Worm (Caenorhabditis elegans): ENCODE measurements around the gene gex-3.
A peak's percentile ranks its signal among the peaks of the same experiment; 100 is the strongest.

gex-3 gene

DNA sequence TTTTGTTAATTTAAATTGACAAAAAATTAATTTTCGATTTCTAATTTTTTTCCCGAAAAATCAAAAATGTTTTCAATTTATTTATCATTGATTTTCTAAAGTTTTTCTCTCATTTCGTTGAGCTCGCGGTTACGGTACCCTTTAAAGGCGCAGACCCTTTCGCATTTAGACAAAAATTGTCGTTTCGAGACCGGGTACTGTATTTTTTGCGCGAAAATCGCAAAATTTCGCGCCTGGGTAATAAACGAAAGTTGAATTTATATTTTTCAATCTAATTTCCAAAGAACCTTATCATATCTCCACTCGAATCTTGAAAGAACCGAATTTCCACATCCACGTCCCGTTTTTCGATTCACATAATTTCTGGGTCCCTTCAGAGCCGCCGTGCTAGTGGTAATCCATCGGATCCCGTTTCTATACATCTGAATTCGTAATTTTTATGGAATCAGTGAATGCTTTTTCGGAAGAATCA is 41.3 kb downstream of the gex-3 start, which contains the start of gene C25G4.3:
C25G4.3 (minus strand) TSS at position 422 of the 472 bp plus-strand sequence.
- TF ChIP-seq lir-3 (tag; optimal IDR thresholded peaks at IDR 0.05; ENCODE audit: poor library complexity) (no peak), unc-62 (GFP tag; optimal IDR thresholded peaks at IDR 0.05) (no peak)

DNA sequence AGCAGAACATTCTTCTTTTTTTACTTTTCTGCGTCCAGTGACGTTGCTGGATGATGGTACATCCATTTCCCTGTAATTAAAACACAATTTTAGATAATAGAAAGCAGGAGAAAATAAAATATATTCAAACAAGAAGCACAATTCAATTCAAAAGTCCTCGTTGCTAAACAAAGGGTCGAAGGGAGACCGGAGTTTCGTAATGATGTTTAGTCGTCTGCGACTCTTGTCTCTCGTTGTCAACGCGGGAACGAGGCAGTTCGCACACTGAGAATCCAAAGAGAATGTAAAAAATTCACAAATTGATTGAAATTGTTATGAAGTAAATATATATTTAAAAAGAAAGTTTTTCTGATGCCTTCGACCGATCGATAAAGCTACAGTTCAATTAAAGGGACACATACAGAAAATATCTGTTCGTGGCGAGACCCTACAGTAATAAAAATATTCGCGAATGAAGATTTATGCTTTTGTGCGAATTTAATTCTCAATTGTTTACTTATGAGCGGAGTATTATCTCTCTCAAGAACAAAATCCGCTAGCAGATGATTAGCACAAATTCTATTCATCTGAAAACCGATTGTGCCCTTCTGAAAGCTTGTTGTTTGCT is 47.1 kb downstream of the gex-3 start, which contains the start of gene dpy-26:
dpy-26 (minus strand) TSS at position 111 of the 607 bp plus-strand sequence.
- TF ChIP-seq tbx-2 (tag; optimal IDR thresholded peaks at IDR 0.05) (no peak), tlp-1 (tag; optimal IDR thresholded peaks at IDR 0.05) (no peak), hpl-2 (GFP tag; optimal IDR thresholded peaks at IDR 0.05) (no peak), nhr-76 (tag; optimal IDR thresholded peaks at IDR 0.05) (no peak), elt-3 (tag; optimal IDR thresholded peaks at IDR 0.05) (peak in 1 of 6 experiments; percentile 17), pax-3 (tag; optimal IDR thresholded peaks at IDR 0.05) (no peak), efl-3 (GFP tag; optimal IDR thresholded peaks at IDR 0.05) (no peak), skn-1 (tag; optimal IDR thresholded peaks at IDR 0.05) (peak; percentile 56), ceh-90 (tag; optimal IDR thresholded peaks at IDR 0.05) (no peak), ztf-11 (tag; optimal IDR thresholded peaks at IDR 0.05) (no peak), ztf-4 (tag; optimal IDR thresholded peaks at IDR 0.05) (no peak), nhr-237 (tag; optimal IDR thresholded peaks at IDR 0.05) (no peak), swsn-7 (tag; optimal IDR thresholded peaks at IDR 0.05) (peak; percentile 26), zip-4 (GFP tag; optimal IDR thresholded peaks at IDR 0.05) (no peak), sup-37 (GFP tag; optimal IDR thresholded peaks at IDR 0.05) (no peak), ets-5 (GFP tag; IDR thresholded peaks at IDR 0.05) (no peak), ceh-82 (tag; optimal IDR thresholded peaks at IDR 0.05) (peak; percentile 10 to 54 (median 26)), fkh-10 (GFP tag; optimal IDR thresholded peaks at IDR 0.05) (no peak), elt-2 (tag; optimal IDR thresholded peaks at IDR 0.05) (no peak), lin-14 (GFP tag; optimal IDR thresholded peaks at IDR 0.05) (no peak), nhr-12 (tag; optimal IDR thresholded peaks at IDR 0.05) (no peak), isw-1 (GFP tag; IDR thresholded peaks at IDR 0.05) (no peak), rnt-1 (tag; optimal IDR thresholded peaks at IDR 0.05) (peak; percentile 22), egl-27 (tag; optimal IDR thresholded peaks at IDR 0.05) (no peak), lin-15B (tag; optimal IDR thresholded peaks at IDR 0.05) (no peak), blmp-1 (tag; optimal IDR thresholded peaks at IDR 0.05) (no peak), fkh-4 (tag; optimal IDR thresholded peaks at IDR 0.05; ENCODE audit: borderline replicate concordance) (no peak), mef-2 (tag; optimal IDR thresholded peaks at IDR 0.05) (no peak), grh-1 (GFP tag; IDR thresholded peaks at IDR 0.05) (no peak), nhr-11 (tag; optimal IDR thresholded peaks at IDR 0.05) (no peak), aly-2 (tag; optimal IDR thresholded peaks at IDR 0.05) (peak; percentile 8), efl-1 (optimal IDR thresholded peaks at IDR 0.05) (peak; percentile 73 to 77), efl-1 (GFP tag; optimal IDR thresholded peaks at IDR 0.05 in 1 of 2) (peak; percentile 58 to 92), nhr-85 (tag) (peak; percentile 65), dsc-1 (tag; optimal IDR thresholded peaks at IDR 0.05) (no peak), snu-23 (GFP tag; optimal IDR thresholded peaks at IDR 0.05) (peak; percentile 60), dpl-1 (GFP tag; optimal IDR thresholded peaks at IDR 0.05) (peak; percentile 51 to 73 (median 62)), lin-35 (GFP tag; optimal IDR thresholded peaks at IDR 0.05) (peak; percentile 57 to 79), unc-62 (GFP tag; optimal IDR thresholded peaks at IDR 0.05) (no peak), nhr-20 (tag; optimal IDR thresholded peaks at IDR 0.05) (peak; percentile 33), nhr-71 (tag; optimal IDR thresholded peaks at IDR 0.05) (no peak), unc-86 (tag; optimal IDR thresholded peaks at IDR 0.05) (no peak), ama-1 (optimal IDR thresholded peaks at IDR 0.05) (no peak), fos-1 (tag; optimal IDR thresholded peaks at IDR 0.05) (no peak), unc-130 (tag; optimal IDR thresholded peaks at IDR 0.05) (no peak), unc-98 (GFP tag; IDR thresholded peaks at IDR 0.05) (no peak), xbp-1 (tag; optimal IDR thresholded peaks at IDR 0.05) (peak; percentile 33), lir-3 (tag; optimal IDR thresholded peaks at IDR 0.05; ENCODE audit: poor library complexity) (no peak), jun-1 (tag; optimal IDR thresholded peaks at IDR 0.05) (no peak), ces-1 (GFP tag; optimal IDR thresholded peaks at IDR 0.05) (no peak)
